Worm (Caenorhabditis elegans) whole organism, late embryonic: ENCODE measurements around the gene wrk-1.

Experiments used
- hlh-30 ChIP-seq: sonication (generic microtip); optimal IDR thresholded peaks from 2 replicates; lab custom pipeline; 2017; ENCODE audit warnings: antibody characterized with exemption, missing genetic modification characterization, missing compliant biosample characterization; ENCODE audit not compliant: insufficient read depth
- lin-11 ChIP-seq: fragments of 200-800 bp; sonication (Bioruptor generic); optimal IDR thresholded peaks from 2 replicates; lab custom pipeline; 2018; ENCODE audit warnings: mild to moderate bottlenecking, missing genetic modification characterization, missing compliant biosample characterization
- nfya-1 ChIP-seq: sonication (generic microtip); optimal IDR thresholded peaks from 2 replicates; lab custom pipeline; 2017; ENCODE audit warnings: missing genetic modification characterization, mild to moderate bottlenecking, missing compliant biosample characterization, antibody characterized with exemption, moderate library complexity
- pqm-1 ChIP-seq: sonication (generic microtip); optimal IDR thresholded peaks from 2 replicates; lab custom pipeline; 2016; ENCODE audit warnings: missing genetic modification characterization, missing compliant biosample characterization
- rnt-1 ChIP-seq: sonication (generic microtip); optimal IDR thresholded peaks from 2 replicates; lab custom pipeline; 2016; ENCODE audit warnings: missing genetic modification characterization, missing compliant biosample characterization
- tbx-2 ChIP-seq: sonication (generic microtip); optimal IDR thresholded peaks from 2 replicates; lab custom pipeline; 2016; ENCODE audit warnings: missing genetic modification characterization, missing compliant biosample characterization
- unc-55 ChIP-seq: sonication (generic microtip); optimal IDR thresholded peaks from 2 replicates; lab custom pipeline; 2017; ENCODE audit warnings: missing biosample characterization, missing genetic modification reagents, missing genetic modification characterization

ce11 chrX:8392539-8392996 lies at the start of gene wrk-1:
- TF ChIP-seq pqm-1 (tag; lab: Kevin White, UChicago) = no peak
- no peak for TF ChIP-seq nfya-1 (tag; lab: Kevin White, UChicago)
- no peak for TF ChIP-seq tbx-2
- no peak for TF ChIP-seq rnt-1 (tag; lab: Kevin White, UChicago)
- no peak for TF ChIP-seq hlh-30 (tag; lab: Kevin White, UChicago)
- TF ChIP-seq lin-11 (tag; lab: Kevin White, UChicago) = no peak
- no peak for TF ChIP-seq unc-55 (GFP tag; lab: Kevin White, UChicago)
